Worm (Caenorhabditis elegans) whole organism, L1 larva: ENCODE data around the gene ppat-1.

Source experiments
- aly-2 ChIP-seq: fragments of 150-350 bp; optimal IDR thresholded peaks from 2 replicates; lab custom pipeline; 2014; ENCODE audit warnings: missing biosample characterization, missing genetic modification characterization
- ces-1 ChIP-seq: fragments of 150-350 bp; optimal IDR thresholded peaks from 2 replicates; lab custom pipeline; 2014; ENCODE audit warnings: missing biosample characterization, missing genetic modification reagents, missing genetic modification characterization
- dpl-1 ChIP-seq, 3 experiments: fragments of 150-350 bp in 2 of 3; sonication (generic microtip) in 1 of 3; optimal IDR thresholded peaks; 2 replicates each; lab custom pipeline; 2014 to 2017; ENCODE audit warnings: missing biosample characterization in 3 of 3, missing genetic modification characterization in 3 of 3, missing genetic modification reagents in 3 of 3
- fkh-8 ChIP-seq: sonication (generic microtip); optimal IDR thresholded peaks from 2 replicates; lab custom pipeline; 2016; ENCODE audit warnings: mild to moderate bottlenecking, missing genetic modification characterization, missing compliant biosample characterization
- lin-13 ChIP-seq: fragments of 150-350 bp; optimal IDR thresholded peaks from 2 replicates; lab custom pipeline; 2014; ENCODE audit warnings: missing biosample characterization, missing genetic modification reagents, missing genetic modification characterization
- lin-35 ChIP-seq, 2 experiments: fragments of 150-350 bp; optimal IDR thresholded peaks; 2 replicates each; lab custom pipeline; 2014; ENCODE audit warnings: missing biosample characterization in 2 of 2, missing genetic modification characterization in 2 of 2, missing genetic modification reagents in 2 of 2
- lsy-2 ChIP-seq, 2 experiments: fragments of 150-350 bp; optimal IDR thresholded peaks; 2 replicates each; lab custom pipeline; 2014; ENCODE audit warnings: missing biosample characterization in 2 of 2, missing genetic modification characterization in 2 of 2
- mdl-1 ChIP-seq, 2 experiments: fragments of 150-350 bp; optimal IDR thresholded peaks; 2 replicates each; lab custom pipeline; 2014 to 2017; ENCODE audit warnings: missing biosample characterization in 2 of 2, missing genetic modification characterization in 2 of 2, inconsistent platforms in 1 of 2
- nhr-90 ChIP-seq: sonication (generic microtip); optimal IDR thresholded peaks from 2 replicates; lab custom pipeline; 2016; ENCODE audit warnings: mild to moderate bottlenecking, missing genetic modification characterization, missing compliant biosample characterization; ENCODE audit not compliant: poor library complexity
- pqm-1 ChIP-seq: sonication (generic microtip); optimal IDR thresholded peaks from 3 replicates; lab custom pipeline; 2017; ENCODE audit warnings: missing biosample characterization, missing genetic modification characterization
- sptf-1 ChIP-seq: fragments of 150-350 bp; optimal IDR thresholded peaks from 2 replicates; lab custom pipeline; 2014; ENCODE audit warnings: missing biosample characterization, missing genetic modification characterization
- ztf-11 ChIP-seq, 2 experiments: sonication (generic microtip); optimal IDR thresholded peaks; 2 replicates each; lab custom pipeline; 2016 to 2017; ENCODE audit warnings: missing genetic modification characterization in 2 of 2, missing biosample characterization in 1 of 2, missing compliant biosample characterization in 1 of 2
- ztf-4 ChIP-seq: fragments of 150-350 bp; optimal IDR thresholded peaks from 2 replicates; lab custom pipeline; 2014; ENCODE audit warnings: missing biosample characterization, missing genetic modification characterization

ce11 chrIII:4708909-4709308, 19.8 kb downstream of the ppat-1 start, which contains the start of gene T04A8.18:
- no peak for TF ChIP-seq aly-2 (tag; lab: Kevin White, UChicago)
- no peak for TF ChIP-seq lin-13 (GFP tag; lab: Kevin White, UChicago)
- TF ChIP-seq dpl-1 (GFP tag; optimal IDR thresholded peaks at IDR 0.05; lab: Kevin White, UChicago) = no peak
- TF ChIP-seq mdl-1 (tag; optimal IDR thresholded peaks at IDR 0.05; lab: Kevin White, UChicago) = no peak
- TF ChIP-seq pqm-1 = no peak
- TF ChIP-seq ces-1 (GFP tag; lab: Kevin White, UChicago) = no peak
- TF ChIP-seq lsy-2 (tag; optimal IDR thresholded peaks at IDR 0.05; lab: Kevin White, UChicago) = no peak
- no peak for TF ChIP-seq ztf-11 (tag; optimal IDR thresholded peaks at IDR 0.05; lab: Kevin White, UChicago)
- no peak for TF ChIP-seq ztf-4
- TF ChIP-seq lin-35 (GFP tag; optimal IDR thresholded peaks at IDR 0.05; lab: Kevin White, UChicago) = no peak
- TF ChIP-seq fkh-8 (tag; lab: Kevin White, UChicago) = no peak
- TF ChIP-seq sptf-1 (tag; lab: Kevin White, UChicago) = no peak
- no peak for TF ChIP-seq nhr-90
